Fruit fly (Drosophila melanogaster): ENCODE results near the gene CG11634.

DNA sequence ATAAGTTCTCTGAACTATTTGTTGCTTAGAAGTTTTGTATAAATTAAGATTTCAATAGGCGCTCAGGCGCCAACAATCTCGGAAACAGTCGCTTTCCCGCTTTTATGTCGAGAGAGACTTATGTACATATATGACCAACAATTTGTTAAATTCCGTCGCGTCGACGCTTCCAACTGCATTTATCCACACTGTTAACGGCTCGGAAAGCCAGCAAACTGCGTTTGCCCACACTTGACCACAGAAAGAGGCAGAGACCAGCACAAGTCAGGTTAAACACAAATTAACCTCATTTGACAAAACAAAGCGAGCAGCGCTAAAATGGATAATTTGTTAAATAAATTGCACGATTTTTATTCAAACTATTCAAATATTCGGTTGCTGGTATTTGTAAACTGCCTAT lies 11.0 kb upstream of the CG11634 start:
- TF ChIP-seq CG8478 (optimal IDR thresholded peaks at IDR 0.05) (no peak), CTCF (optimal IDR thresholded peaks at IDR 0.05) (no peak)
